Worm (Caenorhabditis elegans) whole organism, early embryonic: ENCODE measurements around the gene msp-78.

Experiments
- F13C5.2 ChIP-seq: sonication (generic microtip); optimal IDR thresholded peaks from 2 replicates; lab custom pipeline; 2017; ENCODE audit warnings: mild to moderate bottlenecking, missing genetic modification characterization, inconsistent platforms, missing compliant biosample characterization
- ama-1 ChIP-seq: fragments of 150-350 bp; optimal IDR thresholded peaks from 2 replicates; lab custom pipeline; 2014
- flt-1 ChIP-seq: fragments of 200-800 bp; sonication (Bioruptor generic); IDR thresholded peaks from 2 replicates; pipeline ENCODE4 v1.3.6; 2022; ENCODE audit warnings: missing genetic modification characterization, missing compliant biosample characterization
- scrt-1 ChIP-seq: fragments of 200-800 bp; sonication (Bioruptor generic); IDR thresholded peaks from 2 replicates; pipeline ENCODE4 v1.3.6; 2022; ENCODE audit warnings: missing genetic modification characterization, missing compliant biosample characterization
- tbx-11 ChIP-seq: fragments of 200-800 bp; sonication (Bioruptor generic); IDR thresholded peaks from 2 replicates; pipeline ENCODE4 v1.3.6; 2022; ENCODE audit warnings: missing genetic modification characterization, missing compliant biosample characterization

- TF ChIP-seq tbx-11, result no peak
- TF ChIP-seq flt-1, result no peak
- no peak for TF ChIP-seq ama-1 (lab: Kevin White, UChicago)
- no peak for TF ChIP-seq F13C5.2 (tag; lab: Kevin White, UChicago)
- no peak for TF ChIP-seq scrt-1 (GFP tag; lab: Robert Waterston, UW)
These were observed 25.4 kb downstream of the msp-78 start for ce11 chrIV:9795250-9795649.
